Fruit fly (Drosophila melanogaster) whole organism, embryonic: Measurements from ENCODE around the gene Seipin.
A peak's percentile ranks its signal among the peaks of the same experiment; 100 is the strongest.

Experiments
- CG10959 ChIP-seq: fragments of 200-800 bp; sonication (Bioruptor generic); IDR thresholded peaks from 2 replicates; pipeline ENCODE4 v1.3.6; 2022; ENCODE audit warnings: missing biosample characterization, missing genetic modification characterization
- CG12155 ChIP-seq: fragments of 200-800 bp; sonication (Bioruptor generic); optimal IDR thresholded peaks from 3 replicates; lab custom pipeline; 2016; ENCODE audit warnings: missing biosample characterization, missing genetic modification characterization
- CG12299 ChIP-seq: fragments of 200-800 bp; sonication (Bioruptor generic); optimal IDR thresholded peaks from 2 replicates; lab custom pipeline; 2018; ENCODE audit warnings: missing biosample characterization, mild to moderate bottlenecking, missing genetic modification characterization
- CG14860 ChIP-seq: fragments of 200-800 bp; sonication (Bioruptor generic); IDR thresholded peaks from 3 replicates; pipeline ENCODE4 v1.3.6; 2022; ENCODE audit warnings: missing biosample characterization, missing genetic modification characterization; ENCODE audit not compliant: partially characterized antibody
- CG15269 ChIP-seq: fragments of 200-800 bp; sonication (Bioruptor generic); optimal IDR thresholded peaks from 2 replicates; lab custom pipeline; 2018; ENCODE audit warnings: missing biosample characterization, mild to moderate bottlenecking, missing genetic modification characterization, moderate library complexity
- CG15514 ChIP-seq: fragments of 200-800 bp; sonication (Bioruptor generic); optimal IDR thresholded peaks from 3 replicates; lab custom pipeline; 2017; ENCODE audit warnings: missing biosample characterization, missing genetic modification characterization, mild to moderate bottlenecking, moderate library complexity, missing genetic modification reagents
- CG16863 ChIP-seq: fragments of 200-800 bp; sonication (Bioruptor generic); optimal IDR thresholded peaks from 3 replicates; lab custom pipeline; 2016; ENCODE audit warnings: missing biosample characterization, missing genetic modification characterization
- CG18262 ChIP-seq: fragments of 200-800 bp; optimal IDR thresholded peaks from 3 replicates; lab custom pipeline; 2019; ENCODE audit warnings: missing biosample characterization, mild to moderate bottlenecking, missing genetic modification characterization, moderate library complexity
- CG18476 ChIP-seq: fragments of 200-800 bp; sonication (Bioruptor generic); optimal IDR thresholded peaks from 2 replicates; lab custom pipeline; 2016; ENCODE audit warnings: missing biosample characterization, mild to moderate bottlenecking, missing genetic modification characterization
- CG18599 ChIP-seq: fragments of 200-800 bp; sonication (Bioruptor generic); optimal IDR thresholded peaks from 3 replicates; lab custom pipeline; 2017; ENCODE audit warnings: missing biosample characterization, missing genetic modification characterization, mild to moderate bottlenecking, moderate library complexity, missing genetic modification reagents
- CG18619 ChIP-seq: fragments of 200-800 bp; sonication (Bioruptor generic); optimal IDR thresholded peaks from 3 replicates; lab custom pipeline; 2017; ENCODE audit warnings: missing biosample characterization, mild to moderate bottlenecking, missing genetic modification characterization
- CG2116 ChIP-seq: fragments of 200-800 bp; sonication (Bioruptor generic); optimal IDR thresholded peaks from 3 replicates; lab custom pipeline; 2018; ENCODE audit warnings: missing biosample characterization, mild to moderate bottlenecking, missing genetic modification characterization
- CG3065 ChIP-seq: fragments of 200-800 bp; sonication (Bioruptor generic); optimal IDR thresholded peaks from 2 replicates; lab custom pipeline; 2016; ENCODE audit warnings: missing biosample characterization, missing genetic modification characterization
- CG3163 ChIP-seq: fragments of 200-800 bp; sonication (Bioruptor generic); optimal IDR thresholded peaks from 3 replicates; lab custom pipeline; 2016; ENCODE audit warnings: missing biosample characterization, missing genetic modification characterization
- CG3838 ChIP-seq: fragments of 200-800 bp; sonication (Bioruptor generic); optimal IDR thresholded peaks from 3 replicates; lab custom pipeline; 2016; ENCODE audit warnings: missing biosample characterization, missing genetic modification characterization
- CG42726 ChIP-seq: fragments of 200-800 bp; sonication (Bioruptor generic); IDR thresholded peaks from 2 replicates; pipeline ENCODE4 v1.3.6; 2022; ENCODE audit warnings: missing biosample characterization, missing genetic modification characterization; ENCODE audit not compliant: partially characterized antibody
- CG4328 ChIP-seq: fragments of 200-800 bp; sonication (Bioruptor generic); optimal IDR thresholded peaks from 3 replicates; lab custom pipeline; 2017; ENCODE audit warnings: missing biosample characterization, missing genetic modification reagents, missing genetic modification characterization
- CG5953 ChIP-seq: fragments of 200-800 bp; sonication (Bioruptor generic); IDR thresholded peaks from 2 replicates; pipeline ENCODE4 v1.3.6; 2022; ENCODE audit warnings: missing biosample characterization, missing genetic modification characterization
- CG6254 ChIP-seq: fragments of 200-800 bp; sonication (Bioruptor generic); optimal IDR thresholded peaks from 3 replicates; lab custom pipeline; 2017; ENCODE audit warnings: mild to moderate bottlenecking, missing biosample characterization, missing genetic modification reagents, missing genetic modification characterization
- CG7963 ChIP-seq: fragments of 200-800 bp; sonication (Bioruptor generic); IDR thresholded peaks from 3 replicates; pipeline ENCODE4 v1.3.6; 2022; ENCODE audit warnings: missing biosample characterization, missing genetic modification characterization; ENCODE audit not compliant: partially characterized antibody
- CG9215 ChIP-seq: fragments of 200-800 bp; sonication (Bioruptor generic); IDR thresholded peaks from 2 replicates; pipeline ENCODE4 v1.3.6; 2022; ENCODE audit warnings: missing biosample characterization, missing genetic modification characterization
- Camta ChIP-seq: fragments of 200-800 bp; sonication (Bioruptor generic); optimal IDR thresholded peaks from 2 replicates; lab custom pipeline; 2016; ENCODE audit warnings: missing biosample characterization, missing genetic modification characterization
- Deaf1 ChIP-seq: fragments of 200-800 bp; optimal IDR thresholded peaks from 3 replicates; lab custom pipeline; 2019; ENCODE audit warnings: missing biosample characterization, mild to moderate bottlenecking, missing genetic modification characterization, moderate library complexity
- Dref ChIP-seq: fragments of 200-800 bp; sonication (Bioruptor generic); IDR thresholded peaks from 2 replicates; pipeline ENCODE4 v1.3.6; 2022; ENCODE audit warnings: missing biosample characterization, missing genetic modification characterization
- Eip74EF ChIP-seq, 2 experiments: fragments of 200-800 bp in 1 of 2; fragments of >200 bp in 1 of 2; sonication (Bioruptor generic) in 1 of 2; optimal IDR thresholded peaks; 2 replicates each; lab custom pipeline; 2017 to 2019; ENCODE audit warnings: missing biosample characterization in 2 of 2, missing genetic modification characterization in 2 of 2, mild to moderate bottlenecking in 1 of 2, moderate library complexity in 1 of 2
- Fer2 ChIP-seq: fragments of 200-800 bp; sonication (Bioruptor generic); optimal IDR thresholded peaks from 2 replicates; lab custom pipeline; 2018; ENCODE audit warnings: missing biosample characterization, mild to moderate bottlenecking, missing genetic modification characterization, moderate library complexity
- Mrtf ChIP-seq: fragments of 200-800 bp; sonication (Bioruptor generic); IDR thresholded peaks from 3 replicates; pipeline ENCODE4 v1.3.6; 2022; ENCODE audit warnings: missing biosample characterization, missing genetic modification characterization
- Opbp ChIP-seq: fragments of 200-800 bp; sonication (Bioruptor generic); IDR thresholded peaks from 3 replicates; pipeline ENCODE4 v1.3.6; 2022; ENCODE audit warnings: missing biosample characterization, missing genetic modification characterization; ENCODE audit not compliant: partially characterized antibody
- Ptx1 ChIP-seq: fragments of 200-800 bp; sonication (Bioruptor generic); IDR thresholded peaks from 2 replicates; pipeline ENCODE4 v1.3.6; 2022; ENCODE audit warnings: missing biosample characterization, missing genetic modification characterization
- Xrp1 ChIP-seq: fragments of 200-800 bp; sonication (Bioruptor generic); IDR thresholded peaks from 2 replicates; pipeline ENCODE4 v1.3.6; 2022; ENCODE audit warnings: missing biosample characterization, missing genetic modification characterization
- amos ChIP-seq: fragments of 200-800 bp; sonication (Bioruptor generic); IDR thresholded peaks from 2 replicates; pipeline ENCODE4 v1.3.6; 2022; ENCODE audit warnings: missing biosample characterization, missing genetic modification characterization; ENCODE audit not compliant: partially characterized antibody
- crp ChIP-seq, 2 experiments: fragments of 200-800 bp; sonication (Bioruptor generic); optimal IDR thresholded peaks; 2 replicates in 1 of 2; 3 replicates in 1 of 2; lab custom pipeline; 2017; ENCODE audit warnings: missing biosample characterization in 2 of 2, missing genetic modification characterization in 2 of 2, mild to moderate bottlenecking in 1 of 2, moderate library complexity in 1 of 2
- exex ChIP-seq: fragments of 200-800 bp; sonication (Bioruptor generic); optimal IDR thresholded peaks from 4 replicates; lab custom pipeline; 2018; ENCODE audit warnings: missing biosample characterization, mild to moderate bottlenecking, missing genetic modification characterization, moderate library complexity
- fru ChIP-seq: fragments of >200 bp; optimal IDR thresholded peaks from 2 replicates; lab custom pipeline; 2017
- grau ChIP-seq: fragments of 200-800 bp; optimal IDR thresholded peaks from 3 replicates; lab custom pipeline; 2019; ENCODE audit warnings: missing biosample characterization, mild to moderate bottlenecking, missing genetic modification characterization, moderate library complexity
- gsb-n ChIP-seq: fragments of 200-800 bp; sonication (Bioruptor generic); optimal IDR thresholded peaks from 3 replicates; lab custom pipeline; 2018; ENCODE audit warnings: missing biosample characterization, mild to moderate bottlenecking, missing genetic modification characterization
- gt ChIP-seq: fragments of 200-800 bp; sonication (Bioruptor generic); IDR thresholded peaks from 2 replicates; pipeline ENCODE4 v1.3.6; 2022; ENCODE audit warnings: missing biosample characterization, missing genetic modification characterization
- ind ChIP-seq: fragments of 200-800 bp; sonication (Bioruptor generic); optimal IDR thresholded peaks from 3 replicates; lab custom pipeline; 2016; ENCODE audit warnings: missing biosample characterization, missing genetic modification characterization
- kah ChIP-seq: fragments of 200-800 bp; sonication (Bioruptor generic); optimal IDR thresholded peaks from 2 replicates; lab custom pipeline; 2018; ENCODE audit warnings: missing biosample characterization, mild to moderate bottlenecking, missing genetic modification characterization
- kay ChIP-seq: fragments of 200-800 bp; sonication (Bioruptor generic); optimal IDR thresholded peaks from 2 replicates; lab custom pipeline; 2016; ENCODE audit warnings: missing biosample characterization, missing genetic modification characterization
- ken ChIP-seq: fragments of 200-800 bp; sonication (Bioruptor generic); IDR thresholded peaks from 3 replicates; pipeline ENCODE4 v1.3.6; 2022; ENCODE audit warnings: missing biosample characterization, missing genetic modification characterization
- nerfin-2 ChIP-seq: fragments of 200-800 bp; sonication (Bioruptor generic); IDR thresholded peaks from 2 replicates; pipeline ENCODE4 v1.3.6; 2022; ENCODE audit warnings: missing biosample characterization, missing genetic modification characterization; ENCODE audit not compliant: partially characterized antibody
- stwl ChIP-seq: fragments of 200-800 bp; sonication (Bioruptor generic); optimal IDR thresholded peaks from 3 replicates; lab custom pipeline; 2018; ENCODE audit warnings: missing biosample characterization, mild to moderate bottlenecking, missing genetic modification characterization, moderate library complexity
- tin ChIP-seq: fragments of 200-800 bp; sonication (Bioruptor generic); optimal IDR thresholded peaks from 3 replicates; lab custom pipeline; 2016; ENCODE audit warnings: missing biosample characterization, missing genetic modification characterization

Seipin gene

DNA sequence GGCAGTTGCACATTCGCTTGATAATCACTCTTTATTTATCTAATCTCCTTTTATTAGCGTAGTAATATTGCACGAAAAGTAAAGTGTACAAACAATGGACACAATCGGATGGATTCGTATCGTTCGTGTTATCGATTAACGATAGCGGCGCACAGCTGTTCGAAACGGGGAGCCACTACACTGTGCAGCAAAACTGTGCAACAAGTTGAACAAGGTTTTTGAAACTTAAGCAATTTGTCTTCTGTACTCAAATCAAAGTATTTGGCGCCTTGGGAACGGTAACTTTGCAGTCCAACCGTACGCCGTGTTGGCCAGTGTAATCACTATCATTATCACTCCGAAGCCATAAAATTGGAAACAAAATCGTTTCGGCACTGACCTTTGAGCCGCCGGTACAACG, at the start of gene Seipin, which contains the start of gene Tsp3A (continued):
- TF ChIP-seq nerfin-2 (GFP tag; lab: Robert Waterston, UW) (0 out of 2 replicates have a peak, but pooled peaks have one; percentile 62), tin (GFP tag; lab: Kevin White, UChicago) (peak; percentile 65), fru (lab: Kevin White, UChicago) (no peak), gt (GFP tag; lab: Robert Waterston, UW) (peak; percentile 53; the same call in 1 of the 2 replicates), CG16863 (GFP tag; lab: Kevin White, UChicago) (peak; percentile 66), CG18262 (tag; lab: Kevin White, UChicago) (peak; percentile 78), CG12155 (peak; percentile 74), grau (tag; lab: Kevin White, UChicago) (peak; percentile 83), gsb-n (tag; lab: Kevin White, UChicago) (no peak), Xrp1 (GFP tag; lab: Robert Waterston, UW) (peak; percentile 89), CG5953 (peak; percentile 74), CG18619 (GFP tag; lab: Kevin White, UChicago) (peak; percentile 75), ken (GFP tag; lab: Robert Waterston, UW) (peak; percentile 82; the same call in 2 of the 3 replicates), CG3065 (no peak), CG12299 (tag; lab: Kevin White, UChicago) (peak; percentile 79), CG14860 (no peak), CG6254 (GFP tag; lab: Kevin White, UChicago) (no peak), CG10959 (GFP tag; lab: Robert Waterston, UW) (peak; percentile 51; the same call in 1 of the 2 replicates), amos (GFP tag; lab: Robert Waterston, UW) (peak; percentile 29; the same call in 1 of the 2 replicates), CG15269 (tag; lab: Kevin White, UChicago) (peak; percentile 88), Camta (GFP tag; lab: Kevin White, UChicago) (peak; percentile 72), CG18476 (GFP tag; lab: Kevin White, UChicago) (peak; percentile 56), CG3838 (GFP tag; lab: Kevin White, UChicago) (no peak), stwl (tag; lab: Kevin White, UChicago) (peak; percentile 28), CG15514 (GFP tag; lab: Kevin White, UChicago) (peak; percentile 87), CG7963 (GFP tag; lab: Robert Waterston, UW) (peak; percentile 43; the same call in 2 of the 3 replicates), CG3163 (GFP tag; lab: Kevin White, UChicago) (peak; percentile 54), kay (GFP tag; lab: Kevin White, UChicago) (peak; percentile 66)

DNA sequence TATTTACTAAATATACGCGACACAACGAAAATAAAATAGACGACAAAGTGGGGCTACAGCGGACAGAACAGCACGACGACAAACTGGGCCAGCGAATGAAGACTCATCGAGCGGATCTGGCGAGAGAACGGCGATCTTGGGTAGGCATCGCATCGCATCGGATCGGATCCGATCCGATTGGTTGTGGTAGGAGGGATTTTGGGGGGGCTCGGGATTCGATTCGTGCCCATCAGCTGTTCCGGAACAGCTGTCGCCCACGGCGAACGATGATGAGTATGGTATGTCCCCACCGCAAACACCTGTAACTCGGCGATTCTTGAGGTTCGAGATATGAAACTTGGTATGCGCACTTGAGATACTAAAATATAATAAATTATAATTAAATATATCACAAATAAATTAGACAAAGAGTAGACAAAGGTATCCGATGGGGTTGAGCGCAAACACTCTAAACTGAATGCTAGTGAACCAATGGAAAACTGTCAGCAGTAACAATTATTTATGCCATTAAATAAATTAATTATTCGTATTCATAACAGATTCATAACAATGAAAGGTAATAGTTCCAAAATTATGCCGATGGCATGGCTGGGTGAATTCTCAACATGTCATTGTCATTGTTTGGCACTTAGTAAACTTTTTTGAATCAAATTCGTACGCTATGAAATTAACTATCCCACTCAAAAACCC, 39.1 kb upstream of the Seipin start, which contains the start of the genes Vha36-3 and AANATL7:
TSS of gene Vha36-3 (minus strand) at position 242 of the 690 bp plus-strand sequence.
TSS of gene AANATL7 (plus strand) at position 640 of the 690 bp plus-strand sequence.
- no peak for TF ChIP-seq CG42726 (GFP tag; lab: Robert Waterston, UW)
- TF ChIP-seq crp (GFP tag; optimal IDR thresholded peaks at IDR 0.05; lab: Kevin White, UChicago): peak in 1 of 2 experiments; percentile 63
- peak; percentile 90 for TF ChIP-seq Deaf1 (tag; lab: Kevin White, UChicago)
- TF ChIP-seq kah (GFP tag; lab: Kevin White, UChicago): peak; percentile 28

DNA sequence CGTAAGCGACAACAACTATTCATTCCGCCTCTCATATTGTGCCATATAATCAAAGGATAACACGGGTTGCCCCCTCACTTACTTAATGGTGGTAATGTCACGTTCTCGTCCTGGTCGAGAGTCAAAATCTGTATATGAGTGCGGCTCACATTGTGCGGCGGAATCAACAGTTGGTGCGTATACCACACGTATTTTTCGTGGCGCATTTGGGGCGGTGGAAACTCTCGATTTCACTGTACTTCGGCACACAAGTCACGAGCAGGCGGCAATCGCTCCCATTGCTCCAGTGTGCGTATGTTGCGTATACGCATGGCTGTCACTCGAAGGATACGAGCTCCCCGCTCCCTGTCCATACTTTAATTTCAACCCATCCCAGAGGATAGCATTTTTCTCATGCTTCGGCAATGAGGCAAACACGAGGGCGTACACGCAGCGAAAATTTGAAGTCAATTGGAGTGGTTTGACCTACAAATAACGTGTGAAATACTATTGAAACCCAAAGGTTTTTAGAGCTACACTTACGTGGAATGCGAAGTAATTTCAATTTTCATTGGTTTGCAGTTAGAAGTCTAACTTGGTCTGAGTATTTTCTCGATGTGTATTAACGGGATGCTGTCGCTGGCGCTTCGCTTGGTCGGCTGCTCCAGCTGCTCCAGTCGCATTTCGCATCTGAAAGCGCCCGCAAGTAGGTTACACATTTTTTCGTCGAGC, 37.7 kb upstream of the Seipin start:
- TF ChIP-seq CG2116 (GFP tag; lab: Kevin White, UChicago) (peak; percentile 12), ind (GFP tag; lab: Kevin White, UChicago) (peak; percentile 88), Dref (GFP tag; lab: Robert Waterston, UW) (no peak), Mrtf (GFP tag; lab: Robert Waterston, UW) (peak; percentile 72; the same call in 2 of the 3 replicates), CG18599 (GFP tag; lab: Kevin White, UChicago) (peak; percentile 96), crp (GFP tag; optimal IDR thresholded peaks at IDR 0.05; lab: Kevin White, UChicago) (peak in 1 of 2 experiments; percentile 20), CG4328 (peak; percentile 27), ken (GFP tag; lab: Robert Waterston, UW) (peak; percentile 54; the same call in 1 of the 3 replicates), CG9215 (peak; percentile 69), Ptx1 (GFP tag; lab: Robert Waterston, UW) (peak; percentile 83), Fer2 (tag; lab: Kevin White, UChicago) (peak; percentile 55), Opbp (GFP tag; lab: Robert Waterston, UW) (no peak), exex (peak; percentile 32), Eip74EF (GFP tag; optimal IDR thresholded peaks at IDR 0.05; lab: Kevin White, UChicago) (peak in 1 of 2 experiments; percentile 11)
